Fruit fly (Drosophila melanogaster) whole organism, pupa: ENCODE results near the gene CG32483.

Experiments used
- CG10348 ChIP-seq: fragments of 200-800 bp; sonication (Bioruptor generic); IDR thresholded peaks from 2 replicates; pipeline ENCODE4 v1.3.6; 2022; ENCODE audit warnings: missing biosample characterization, missing genetic modification characterization
- CG12605 ChIP-seq: fragments of 200-800 bp; sonication (Bioruptor generic); IDR thresholded peaks from 2 replicates; pipeline ENCODE4 v1.3.6; 2022; ENCODE audit warnings: missing biosample characterization, missing genetic modification characterization
- CG13204 ChIP-seq: fragments of 200-800 bp; sonication (Bioruptor generic); optimal IDR thresholded peaks from 2 replicates; lab custom pipeline; 2018; ENCODE audit warnings: missing biosample characterization, mild to moderate bottlenecking, missing genetic modification characterization, moderate library complexity
- CG14655 ChIP-seq: fragments of 200-800 bp; sonication (Bioruptor generic); optimal IDR thresholded peaks from 3 replicates; lab custom pipeline; 2017; ENCODE audit warnings: mild to moderate bottlenecking, missing biosample characterization, missing genetic modification reagents, missing genetic modification characterization
- CG15710 ChIP-seq: fragments of 200-800 bp; sonication (Bioruptor generic); optimal IDR thresholded peaks from 2 replicates; lab custom pipeline; 2018; ENCODE audit warnings: missing biosample characterization, mild to moderate bottlenecking, missing genetic modification characterization, moderate library complexity
- CG17806 ChIP-seq: fragments of 200-800 bp; sonication (Bioruptor generic); optimal IDR thresholded peaks from 2 replicates; lab custom pipeline; 2018; ENCODE audit warnings: missing biosample characterization, mild to moderate bottlenecking, missing genetic modification characterization, moderate library complexity
- CG32121 ChIP-seq: fragments of 200-800 bp; sonication (Bioruptor generic); IDR thresholded peaks from 2 replicates; pipeline ENCODE4 v1.3.6; 2022; ENCODE audit warnings: missing biosample characterization, missing genetic modification characterization
- CG34367 ChIP-seq: fragments of 200-800 bp; sonication (Bioruptor generic); optimal IDR thresholded peaks from 2 replicates; lab custom pipeline; 2018; ENCODE audit warnings: missing biosample characterization, mild to moderate bottlenecking, missing genetic modification characterization
- CG4496 ChIP-seq: fragments of 200-800 bp; sonication (Bioruptor generic); IDR thresholded peaks from 3 replicates; pipeline ENCODE4 v1.3.6; 2022; ENCODE audit warnings: missing biosample characterization, missing genetic modification characterization
- CG8159 ChIP-seq: fragments of 200-800 bp; sonication (Bioruptor generic); optimal IDR thresholded peaks from 3 replicates; lab custom pipeline; 2018; ENCODE audit warnings: missing biosample characterization, mild to moderate bottlenecking, missing genetic modification characterization, moderate library complexity
- CG8301 ChIP-seq: fragments of 200-800 bp; sonication (Bioruptor generic); optimal IDR thresholded peaks from 2 replicates; lab custom pipeline; 2018; ENCODE audit warnings: missing biosample characterization, mild to moderate bottlenecking, missing genetic modification characterization
- CG9948 ChIP-seq: fragments of 200-800 bp; sonication (Bioruptor generic); optimal IDR thresholded peaks from 2 replicates; lab custom pipeline; 2018; ENCODE audit warnings: missing biosample characterization, mild to moderate bottlenecking, missing genetic modification characterization, moderate library complexity
- D1 ChIP-seq: fragments of 200-800 bp; sonication (Bioruptor generic); optimal IDR thresholded peaks from 2 replicates; lab custom pipeline; 2018; ENCODE audit warnings: missing biosample characterization, mild to moderate bottlenecking, missing genetic modification characterization, moderate library complexity
- EcR ChIP-seq: fragments of 200-800 bp; sonication (Bioruptor generic); optimal IDR thresholded peaks from 3 replicates; lab custom pipeline; 2019; ENCODE audit warnings: missing biosample characterization, missing genetic modification characterization, mild to moderate bottlenecking, moderate library complexity, missing genetic modification reagents
- Ets98B ChIP-seq: fragments of 200-800 bp; sonication (Bioruptor generic); IDR thresholded peaks from 2 replicates; pipeline ENCODE4 v1.3.6; 2022; ENCODE audit warnings: missing biosample characterization, missing genetic modification characterization
- Pif1A ChIP-seq: fragments of 200-800 bp; sonication (Bioruptor generic); optimal IDR thresholded peaks from 3 replicates; lab custom pipeline; 2016; ENCODE audit warnings: missing biosample characterization, missing genetic modification characterization
- Pif1B ChIP-seq: fragments of 200-800 bp; sonication (Bioruptor generic); optimal IDR thresholded peaks from 3 replicates; lab custom pipeline; 2016; ENCODE audit warnings: missing biosample characterization, missing genetic modification characterization
- Snoo ChIP-seq: fragments of 200-800 bp; sonication (Bioruptor generic); optimal IDR thresholded peaks from 3 replicates; lab custom pipeline; 2017; ENCODE audit warnings: missing biosample characterization, mild to moderate bottlenecking, missing genetic modification characterization, inconsistent platforms
- fd96Ca ChIP-seq: fragments of 200-800 bp; sonication (Bioruptor generic); IDR thresholded peaks from 3 replicates; pipeline ENCODE4 v1.3.6; 2022; ENCODE audit warnings: missing biosample characterization, missing genetic modification characterization
- gl ChIP-seq: fragments of 200-800 bp; sonication (Bioruptor generic); optimal IDR thresholded peaks from 2 replicates; lab custom pipeline; 2018; ENCODE audit warnings: missing biosample characterization, mild to moderate bottlenecking, missing genetic modification characterization
- rn ChIP-seq: fragments of 200-800 bp; sonication (Bioruptor generic); IDR thresholded peaks from 2 replicates; pipeline ENCODE4 v1.3.6; 2022; ENCODE audit warnings: missing biosample characterization, missing genetic modification characterization

CG32483 gene

dm6 chr3L:728579-728978 lies 38.7 kb upstream of the CG32483 start:
- no peak for TF ChIP-seq CG12605 (GFP tag; lab: Robert Waterston, UW)
- TF ChIP-seq CG13204 (GFP tag; lab: Kevin White, UChicago), result no peak
- TF ChIP-seq CG8159, result peak; percentile 13
- TF ChIP-seq D1 (tag; lab: Kevin White, UChicago), result no peak

- TF ChIP-seq CG8159, result peak; percentile 47
- TF ChIP-seq CG34367, result peak; percentile 19
- peak; percentile 31 for TF ChIP-seq CG15710 (tag; lab: Kevin White, UChicago)
- TF ChIP-seq CG9948, result peak; percentile 30
- TF ChIP-seq gl (tag; lab: Kevin White, UChicago), result no peak
- TF ChIP-seq Snoo (tag; lab: Kevin White, UChicago), result peak; percentile 72
- no peak for TF ChIP-seq EcR (GFP tag; lab: Kevin White, UChicago)
- TF ChIP-seq CG17806 (tag; lab: Kevin White, UChicago), result peak; percentile 64
- peak; percentile 40 for TF ChIP-seq Pif1B (GFP tag; lab: Kevin White, UChicago)
- TF ChIP-seq Pif1A, result peak; percentile 46
These were observed 38.0 kb upstream of the CG32483 start for dm6 chr3L:727874-728273.

- TF ChIP-seq CG14655 (GFP tag; lab: Kevin White, UChicago) (no peak), EcR (GFP tag; lab: Kevin White, UChicago) (no peak), CG9948 (no peak), CG34367 (no peak), gl (tag; lab: Kevin White, UChicago) (no peak), fd96Ca (GFP tag; lab: Robert Waterston, UW) (no peak), Snoo (tag; lab: Kevin White, UChicago) (peak; percentile 56), CG8159 (no peak), CG13204 (GFP tag; lab: Kevin White, UChicago) (no peak), D1 (tag; lab: Kevin White, UChicago) (no peak), Ets98B (GFP tag; lab: Robert Waterston, UW) (no peak), Pif1B (GFP tag; lab: Kevin White, UChicago) (no peak), rn (no peak), CG4496 (GFP tag; lab: Robert Waterston, UW) (no peak), Pif1A (peak; percentile 18)
These were observed 37.3 kb upstream of the CG32483 start for dm6 chr3L:727190-727589.

- TF ChIP-seq D1 (tag; lab: Kevin White, UChicago) (no peak), Ets98B (GFP tag; lab: Robert Waterston, UW) (no peak)
- TF ChIP-seq, all 21 proteins: peak for 0
These were observed 36.8 kb upstream of the CG32483 start for dm6 chr3L:726486-727180.

dm6 chr3L:725527-726191 lies 35.8 kb upstream of the CG32483 start:
- TF ChIP-seq Snoo (tag; lab: Kevin White, UChicago), result peak; percentile 80
- TF ChIP-seq CG4496 (GFP tag; lab: Robert Waterston, UW), result 0 out of 3 replicates have a peak, but pooled peaks have one; percentile 39
- TF ChIP-seq CG9948, result peak; percentile 70
- no peak for TF ChIP-seq EcR (GFP tag; lab: Kevin White, UChicago)
- peak; percentile 28 for TF ChIP-seq CG8301 (tag; lab: Kevin White, UChicago)
- TF ChIP-seq Pif1A, result peak; percentile 71
- peak; percentile 49 for TF ChIP-seq CG34367
- peak; percentile 12 for TF ChIP-seq D1 (tag; lab: Kevin White, UChicago)
- TF ChIP-seq Pif1B (GFP tag; lab: Kevin White, UChicago), result peak; percentile 66
- no peak for TF ChIP-seq rn
- TF ChIP-seq CG13204 (GFP tag; lab: Kevin White, UChicago), result no peak
- peak; percentile 30 for TF ChIP-seq gl (tag; lab: Kevin White, UChicago)
- TF ChIP-seq CG14655 (GFP tag; lab: Kevin White, UChicago), result peak; percentile 47
- TF ChIP-seq fd96Ca (GFP tag; lab: Robert Waterston, UW), result peak; percentile 51; the same call in 1 of the 3 replicates
- TF ChIP-seq CG17806 (tag; lab: Kevin White, UChicago), result peak; percentile 75
- TF ChIP-seq CG10348 (GFP tag; lab: Robert Waterston, UW), result no peak
- TF ChIP-seq CG15710 (tag; lab: Kevin White, UChicago), result peak; percentile 71
- no peak for TF ChIP-seq CG32121 (GFP tag; lab: Robert Waterston, UW)
- peak; percentile 74 for TF ChIP-seq CG8159
- no peak for TF ChIP-seq Ets98B (GFP tag; lab: Robert Waterston, UW)
- no peak for TF ChIP-seq CG12605 (GFP tag; lab: Robert Waterston, UW)

dm6 chr3L:724518-725341 lies 34.8 kb upstream of the CG32483 start:
- peak; percentile 97 for TF ChIP-seq CG4496 (GFP tag; lab: Robert Waterston, UW)
- TF ChIP-seq CG34367, result peak; percentile 91
- peak; percentile 97 for TF ChIP-seq Snoo (tag; lab: Kevin White, UChicago)
- TF ChIP-seq D1 (tag; lab: Kevin White, UChicago), result peak; percentile 84
- TF ChIP-seq gl (tag; lab: Kevin White, UChicago), result peak; percentile 85
- peak; percentile 90 for TF ChIP-seq rn
- peak; percentile 78 for TF ChIP-seq CG13204 (GFP tag; lab: Kevin White, UChicago)
- peak; percentile 84 for TF ChIP-seq CG8301 (tag; lab: Kevin White, UChicago)
- TF ChIP-seq fd96Ca (GFP tag; lab: Robert Waterston, UW), result peak; percentile 95
- TF ChIP-seq CG9948, result peak; percentile 89
- TF ChIP-seq CG8159, result peak; percentile 91
- TF ChIP-seq Pif1B (GFP tag; lab: Kevin White, UChicago), result peak; percentile 94
- TF ChIP-seq CG32121 (GFP tag; lab: Robert Waterston, UW), result peak; percentile 87
- TF ChIP-seq CG14655 (GFP tag; lab: Kevin White, UChicago), result peak; percentile 89
- peak; percentile 86 for TF ChIP-seq Ets98B (GFP tag; lab: Robert Waterston, UW)
- TF ChIP-seq CG15710 (tag; lab: Kevin White, UChicago), result peak; percentile 91
- peak; percentile 93 for TF ChIP-seq CG12605 (GFP tag; lab: Robert Waterston, UW)
- TF ChIP-seq CG10348 (GFP tag; lab: Robert Waterston, UW), result peak; percentile 53; the same call in 1 of the 2 replicates
- TF ChIP-seq EcR (GFP tag; lab: Kevin White, UChicago), result peak; percentile 64
- TF ChIP-seq Pif1A, result peak; percentile 94
- TF ChIP-seq CG17806 (tag; lab: Kevin White, UChicago), result peak; percentile 92
- TF ChIP-seq, all 21 proteins: peak for 21
